Worm (Caenorhabditis elegans) whole organism, midembryonic: ENCODE data around the gene R02D5.6.

Source experiments
- T22C8.4 ChIP-seq: fragments of 200-800 bp; sonication (Bioruptor generic); IDR thresholded peaks from 2 replicates; pipeline ENCODE4 v1.3.6; 2022; ENCODE audit warnings: missing genetic modification characterization, missing compliant biosample characterization
- cog-1 ChIP-seq: sonication (generic microtip); optimal IDR thresholded peaks from 2 replicates; lab custom pipeline; 2016; ENCODE audit warnings: missing genetic modification characterization, missing compliant biosample characterization
- flt-1 ChIP-seq: fragments of 200-800 bp; sonication (Bioruptor generic); IDR thresholded peaks from 2 replicates; pipeline ENCODE4 v1.3.6; 2022; ENCODE audit warnings: missing genetic modification characterization, missing compliant biosample characterization
- klf-2 ChIP-seq: fragments of 200-800 bp; sonication (Bioruptor generic); conservative IDR thresholded peaks from 2 replicates; pipeline ENCODE4 v1.3.6; 2022; ENCODE audit warnings: missing genetic modification reagents, missing genetic modification characterization, missing compliant biosample characterization
- med-1 ChIP-seq: sonication (generic microtip); optimal IDR thresholded peaks from 2 replicates; lab custom pipeline; 2017; ENCODE audit warnings: missing genetic modification characterization, mild to moderate bottlenecking, missing compliant biosample characterization, antibody characterized with exemption, missing genetic modification reagents; ENCODE audit not compliant: insufficient read depth
- ref-1 ChIP-seq: fragments of 200-800 bp; sonication (Bioruptor generic); conservative IDR thresholded peaks from 2 replicates; pipeline ENCODE4 v1.3.6; 2022; ENCODE audit warnings: missing genetic modification reagents, missing genetic modification characterization, missing compliant biosample characterization
- tab-1 ChIP-seq: fragments of 200-800 bp; sonication (Bioruptor generic); IDR thresholded peaks from 2 replicates; pipeline ENCODE4 v1.3.6; 2022; ENCODE audit warnings: missing genetic modification characterization, missing compliant biosample characterization
- ztf-23 ChIP-seq: fragments of 200-800 bp; sonication (Bioruptor generic); IDR thresholded peaks from 2 replicates; pipeline ENCODE4 v1.3.6; 2022; ENCODE audit warnings: missing genetic modification reagents, missing genetic modification characterization, missing compliant biosample characterization
- ztf-29 ChIP-seq: fragments of 200-800 bp; sonication (Bioruptor generic); IDR thresholded peaks from 2 replicates; pipeline ENCODE4 v1.3.6; 2022; ENCODE audit warnings: missing genetic modification reagents, missing genetic modification characterization, missing compliant biosample characterization

DNA sequence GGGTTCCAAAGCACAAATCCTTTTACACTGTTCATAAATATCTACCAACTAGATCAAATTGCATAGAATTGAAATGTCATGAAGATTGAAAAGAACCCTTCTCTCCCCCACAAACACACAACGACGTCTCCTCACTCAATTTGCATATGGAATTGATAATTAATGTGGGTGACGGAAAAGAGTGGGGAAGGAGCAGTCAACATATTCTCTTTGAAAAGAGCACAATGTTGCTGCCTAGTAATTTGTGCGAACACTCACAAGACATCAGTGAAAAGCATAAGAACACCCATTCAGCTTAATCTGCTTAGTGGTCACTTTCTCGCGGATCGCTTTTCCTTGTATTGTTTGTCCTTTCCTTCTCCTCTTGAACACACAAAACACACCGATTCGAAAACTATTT is 21.5 kb downstream of the R02D5.6 start:
- no peak for TF ChIP-seq cog-1
- no peak for TF ChIP-seq ztf-29 (GFP tag; lab: Robert Waterston, UW)
- no peak for TF ChIP-seq flt-1 (GFP tag; lab: Robert Waterston, UW)
- no peak for TF ChIP-seq tab-1 (GFP tag; lab: Robert Waterston, UW)
- no peak for TF ChIP-seq klf-2 (GFP tag; lab: Robert Waterston, UW)
- no peak for TF ChIP-seq ztf-23
- TF ChIP-seq T22C8.4 = no peak
- no peak for TF ChIP-seq med-1
- TF ChIP-seq ref-1 (GFP tag; lab: Robert Waterston, UW) = no peak
